Fruit fly (Drosophila melanogaster) whole organism, wandering third instar larva: ENCODE measurements around the gene CG15435.

Source experiments
- CG32264 ChIP-seq: fragments of 200-800 bp; sonication (Bioruptor generic); optimal IDR thresholded peaks from 2 replicates; lab custom pipeline; 2016; ENCODE audit warnings: missing biosample characterization, missing genetic modification characterization
- CG9705 ChIP-seq: fragments of 200-800 bp; sonication (Bioruptor generic); optimal IDR thresholded peaks from 2 replicates; lab custom pipeline; 2018; ENCODE audit warnings: missing biosample characterization, mild to moderate bottlenecking, missing genetic modification characterization
- Dfd ChIP-seq: fragments of >200 bp; optimal IDR thresholded peaks from 2 replicates; lab custom pipeline; 2017; ENCODE audit warnings: missing biosample characterization, missing genetic modification characterization
- Dif ChIP-seq: fragments of 200-275, 200-300 bp; sonication (Bioruptor generic); optimal IDR thresholded peaks from 2 replicates; lab custom pipeline; 2018; ENCODE audit warnings: missing biosample characterization, missing genetic modification characterization; ENCODE audit not compliant: partially characterized antibody
- HLH106 ChIP-seq: fragments of 200-800 bp; optimal IDR thresholded peaks from 3 replicates; lab custom pipeline; 2019; ENCODE audit warnings: missing biosample characterization, mild to moderate bottlenecking, missing genetic modification characterization, moderate library complexity
- Hr78 ChIP-seq: fragments of >200 bp; optimal IDR thresholded peaks from 2 replicates; lab custom pipeline; 2017; ENCODE audit warnings: missing biosample characterization, missing genetic modification characterization
- Hr83 ChIP-seq: fragments of 200-300 bp; sonication (Bioruptor generic); optimal IDR thresholded peaks from 2 replicates; lab custom pipeline; 2016; ENCODE audit warnings: missing biosample characterization, mild to moderate bottlenecking, missing genetic modification characterization, moderate library complexity; ENCODE audit not compliant: poor library complexity, severe bottlenecking
- Jra ChIP-seq: sonication (Bioruptor generic); optimal IDR thresholded peaks from 2 replicates; lab custom pipeline; 2016; ENCODE audit warnings: missing biosample characterization, missing genetic modification characterization
- Mio ChIP-seq: sonication (Bioruptor generic); optimal IDR thresholded peaks from 2 replicates; lab custom pipeline; 2016; ENCODE audit warnings: missing biosample characterization, missing genetic modification characterization
- Myc ChIP-seq: fragments of >200 bp; optimal IDR thresholded peaks from 2 replicates; lab custom pipeline; 2017
- OdsH ChIP-seq: fragments of 200-800 bp; sonication (Bioruptor generic); optimal IDR thresholded peaks from 2 replicates; lab custom pipeline; 2016; ENCODE audit warnings: missing biosample characterization, mild to moderate bottlenecking, missing genetic modification characterization
- Rel ChIP-seq, 2 experiments: fragments of 200-800 bp; sonication (Bioruptor generic) in 1 of 2; optimal IDR thresholded peaks; 2 replicates in 1 of 2; 3 replicates in 1 of 2; lab custom pipeline; 2016 to 2019; ENCODE audit warnings: mild to moderate bottlenecking in 2 of 2, missing biosample characterization in 2 of 2, missing genetic modification characterization in 2 of 2, moderate library complexity in 1 of 2
- br ChIP-seq: fragments of 200-800 bp; sonication (Bioruptor generic); optimal IDR thresholded peaks from 2 replicates; lab custom pipeline; 2016; ENCODE audit warnings: missing biosample characterization, missing genetic modification characterization
- brk ChIP-seq: fragments of 200-800 bp; sonication (Bioruptor generic); optimal IDR thresholded peaks from 2 replicates; lab custom pipeline; 2016; ENCODE audit warnings: missing biosample characterization, mild to moderate bottlenecking, missing genetic modification characterization
- dl ChIP-seq, 2 experiments: fragments of 175-275, 200-275 bp in 1 of 2; fragments of 200-275 bp in 1 of 2; sonication (Bioruptor generic); optimal IDR thresholded peaks; lab custom pipeline; 2018; ENCODE audit warnings: mild to moderate bottlenecking in 2 of 2, missing biosample characterization in 2 of 2, missing genetic modification characterization in 2 of 2, moderate library complexity in 2 of 2; ENCODE audit not compliant: partially characterized antibody in 2 of 2, insufficient read depth in 1 of 2
- dmrt93B ChIP-seq: fragments of 200-800 bp; sonication (Bioruptor generic); optimal IDR thresholded peaks from 2 replicates; lab custom pipeline; 2018; ENCODE audit warnings: missing biosample characterization, mild to moderate bottlenecking, missing genetic modification characterization
- dsf ChIP-seq: sonication (Bioruptor generic); optimal IDR thresholded peaks from 2 replicates; lab custom pipeline; 2016; ENCODE audit warnings: missing biosample characterization, missing genetic modification characterization, borderline replicate concordance
- ey ChIP-seq: fragments of 200-800 bp; sonication (Bioruptor generic); optimal IDR thresholded peaks from 2 replicates; lab custom pipeline; 2016; ENCODE audit warnings: missing biosample characterization, missing genetic modification characterization
- foxo ChIP-seq, 2 experiments: fragments of 200-800 bp; sonication (Bioruptor generic); optimal IDR thresholded peaks; 2 replicates in 1 of 2; 3 replicates in 1 of 2; lab custom pipeline; 2016 to 2017; ENCODE audit warnings: missing biosample characterization in 2 of 2, missing genetic modification characterization in 2 of 2
- fru ChIP-seq: fragments of 200-800 bp; sonication (Bioruptor generic); optimal IDR thresholded peaks from 3 replicates; lab custom pipeline; 2016; ENCODE audit warnings: missing biosample characterization, mild to moderate bottlenecking, missing genetic modification characterization
- h ChIP-seq: fragments of 200-800 bp; sonication (Bioruptor generic); optimal IDR thresholded peaks from 3 replicates; lab custom pipeline; 2016; ENCODE audit warnings: missing biosample characterization, mild to moderate bottlenecking, missing genetic modification characterization
- jim ChIP-seq: fragments of 175-275, 200-325 bp; sonication (Bioruptor generic); optimal IDR thresholded peaks from 2 replicates; lab custom pipeline; 2016; ENCODE audit warnings: missing biosample characterization, mild to moderate bottlenecking, missing genetic modification characterization
- lola ChIP-seq: fragments of >200 bp; optimal IDR thresholded peaks from 2 replicates; lab custom pipeline; 2017; ENCODE audit warnings: missing biosample characterization, missing genetic modification characterization
- pan ChIP-seq: fragments of >200 bp; optimal IDR thresholded peaks from 2 replicates; lab custom pipeline; 2017
- psq ChIP-seq: fragments of 200-800 bp; sonication (Bioruptor generic); optimal IDR thresholded peaks from 3 replicates; lab custom pipeline; 2017; ENCODE audit warnings: missing biosample characterization, mild to moderate bottlenecking, missing genetic modification characterization, moderate library complexity
- rgr ChIP-seq: fragments of 200-800 bp; sonication (Bioruptor generic); optimal IDR thresholded peaks from 3 replicates; lab custom pipeline; 2016; ENCODE audit warnings: missing biosample characterization, mild to moderate bottlenecking, missing genetic modification characterization
- woc ChIP-seq: sonication (Bioruptor generic); optimal IDR thresholded peaks from 2 replicates; lab custom pipeline; 2016; ENCODE audit warnings: missing biosample characterization, mild to moderate bottlenecking, missing genetic modification characterization

Gene CG15435

DNA sequence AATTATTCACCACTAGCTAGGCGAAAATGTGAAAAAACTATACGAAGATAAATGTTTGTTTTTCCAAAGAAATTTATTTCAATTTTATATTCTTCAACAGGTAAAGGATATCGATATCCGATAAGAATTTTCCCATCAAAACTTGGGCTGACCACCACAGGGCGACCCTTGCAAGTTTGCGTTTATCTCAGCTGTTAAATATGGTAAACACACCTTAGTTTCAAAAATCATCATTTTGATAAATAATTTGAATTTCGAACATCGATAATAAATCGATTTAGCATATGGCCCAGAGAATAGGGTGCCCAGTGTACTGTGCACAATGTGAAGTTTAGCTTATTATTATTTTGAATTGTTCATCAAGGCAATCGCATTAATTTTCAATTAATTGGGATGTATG is 3.8 kb downstream of the CG15435 start, which contains the start of the genes CG15443 and Paris:
Gene CG15443 (minus strand): TSS at position 125 of the 400 bp plus-strand sequence.
Gene Paris (plus strand): TSS at position 289 of the 400 bp plus-strand sequence.
- peak; percentile 14 for TF ChIP-seq CG9705 (GFP tag; lab: Kevin White, UChicago)
- no peak for TF ChIP-seq ey (GFP tag; lab: Kevin White, UChicago)
- no peak for TF ChIP-seq Rel (GFP tag; optimal IDR thresholded peaks at IDR 0.05; lab: Kevin White, UChicago)
- peak; percentile 32 for TF ChIP-seq Rel (tag; optimal IDR thresholded peaks at IDR 0.05; lab: Kevin White, UChicago)

DNA sequence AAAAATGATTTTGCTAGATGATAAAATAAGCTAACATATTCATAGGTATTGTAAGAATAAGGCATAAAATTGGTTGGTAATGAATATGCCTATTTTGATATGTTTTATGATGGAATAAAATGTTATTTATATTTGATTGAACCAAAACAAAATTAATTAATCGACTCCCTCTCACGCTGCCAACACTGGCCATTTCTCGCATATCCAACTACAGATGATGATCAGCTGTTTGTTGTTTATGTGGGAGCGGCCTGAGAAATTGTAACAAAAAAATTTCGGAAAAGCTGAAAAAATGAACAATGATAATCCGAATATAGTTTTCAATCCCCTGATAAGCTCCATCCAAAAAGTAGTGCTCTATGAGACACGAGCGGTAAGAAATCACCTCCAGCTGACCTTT is 5.4 kb downstream of the CG15435 start, which contains the start of gene FIG4:
Gene FIG4 (plus strand): TSS at position 229 of the 400 bp plus-strand sequence.
- TF ChIP-seq CG9705 (GFP tag; lab: Kevin White, UChicago) (no peak), woc (GFP tag; lab: Kevin White, UChicago) (peak; percentile 74), Myc (lab: Kevin White, UChicago) (peak; percentile 18)

DNA sequence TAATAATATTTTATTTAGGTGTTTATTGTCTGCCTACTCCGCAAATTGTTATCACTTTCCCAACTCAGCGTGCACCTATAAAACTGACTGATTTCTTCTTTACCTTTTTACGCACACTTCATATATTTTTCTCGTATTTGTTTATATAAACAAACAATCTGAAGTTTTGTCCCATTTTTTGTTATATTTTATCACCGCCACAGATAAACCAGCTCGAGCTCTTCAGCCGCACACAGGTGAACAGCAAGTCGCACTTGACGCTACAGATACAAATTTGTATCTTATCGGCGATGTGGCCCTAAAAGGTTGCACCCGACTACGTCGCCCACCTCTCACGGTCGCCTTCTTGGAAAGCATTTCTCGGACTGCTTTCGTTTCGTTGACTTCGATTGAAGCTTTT is 15.9 kb downstream of the CG15435 start:
- TF ChIP-seq Hr83 (GFP tag; lab: Kevin White, UChicago), result no peak
- TF ChIP-seq br, result no peak
- TF ChIP-seq pan (lab: Kevin White, UChicago), result no peak
- no peak for TF ChIP-seq Dfd (GFP tag; lab: Kevin White, UChicago)
- no peak for TF ChIP-seq psq (GFP tag; lab: Kevin White, UChicago)
- no peak for TF ChIP-seq ey (GFP tag; lab: Kevin White, UChicago)
- TF ChIP-seq Mio, result no peak
- TF ChIP-seq dsf (GFP tag; lab: Kevin White, UChicago), result no peak
- no peak for TF ChIP-seq Rel (GFP tag; optimal IDR thresholded peaks at IDR 0.05; lab: Kevin White, UChicago)
- no peak for TF ChIP-seq Rel (tag; optimal IDR thresholded peaks at IDR 0.05; lab: Kevin White, UChicago)
- no peak for TF ChIP-seq rgr (GFP tag; lab: Kevin White, UChicago)
- no peak for TF ChIP-seq dmrt93B (GFP tag; lab: Kevin White, UChicago)
- TF ChIP-seq foxo (GFP tag; optimal IDR thresholded peaks at IDR 0.05; lab: Kevin White, UChicago), result no peak
- no peak for TF ChIP-seq Dif (GFP tag; lab: Kevin White, UChicago)
- no peak for TF ChIP-seq woc (GFP tag; lab: Kevin White, UChicago)
- peak; percentile 23 for TF ChIP-seq fru
- TF ChIP-seq h (GFP tag; lab: Kevin White, UChicago), result peak; percentile 22
- TF ChIP-seq Jra (GFP tag; lab: Kevin White, UChicago), result no peak
- no peak for TF ChIP-seq lola (GFP tag; lab: Kevin White, UChicago)

DNA sequence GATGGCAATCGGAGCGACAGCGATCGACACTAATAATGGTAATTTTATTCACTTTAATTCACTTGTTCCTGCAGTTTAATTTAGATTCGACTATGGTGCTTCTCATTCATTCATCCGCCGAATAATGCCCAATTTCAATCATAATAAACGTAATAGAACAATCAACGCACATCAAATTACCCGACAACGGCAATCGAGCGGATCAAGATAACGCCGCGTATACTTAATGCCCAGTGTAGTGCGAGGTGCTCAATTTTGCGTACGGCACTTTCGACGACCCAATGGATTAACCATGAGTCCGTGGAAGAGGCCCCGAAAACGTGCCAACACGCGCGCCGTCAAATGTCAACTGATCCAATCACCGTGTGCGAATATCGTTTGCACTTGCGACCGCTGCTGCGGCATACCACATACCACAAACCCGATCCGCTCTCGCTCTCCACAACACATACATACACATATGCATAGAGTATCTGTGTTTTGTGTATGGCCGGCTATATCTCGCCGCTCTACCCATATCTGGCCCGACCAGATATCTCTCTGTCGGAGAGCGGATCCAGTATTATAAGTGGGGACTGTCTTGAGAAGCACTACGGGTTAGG is 17.2 kb downstream of the CG15435 start, which contains the start of gene ine:
Gene ine (minus strand): TSS at position 351 of the 602 bp plus-strand sequence.
- peak; percentile 28 for TF ChIP-seq Dif (GFP tag; lab: Kevin White, UChicago)
- TF ChIP-seq CG32264 (GFP tag; lab: Kevin White, UChicago), result no peak
- TF ChIP-seq h (GFP tag; lab: Kevin White, UChicago), result peak; percentile 52

DNA sequence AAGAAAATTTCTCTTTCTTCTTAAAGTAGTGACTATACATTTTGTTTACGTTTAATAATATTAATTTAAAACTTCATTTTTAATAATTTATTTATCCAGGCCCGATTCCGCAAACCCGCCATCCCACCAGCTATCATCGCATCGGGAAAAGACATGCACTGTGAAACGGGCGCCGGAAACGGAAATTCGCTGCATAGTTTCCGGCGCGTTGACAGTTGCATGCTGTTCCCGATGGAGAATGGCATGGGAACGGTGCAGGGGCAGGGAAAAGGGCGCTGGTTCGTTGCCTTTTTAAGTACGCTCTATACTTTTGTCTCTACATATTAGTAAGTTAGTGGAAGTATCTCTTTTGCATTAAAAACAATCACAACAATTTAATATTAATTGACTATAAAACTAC is 18.4 kb downstream of the CG15435 start:
- TF ChIP-seq foxo (GFP tag; optimal IDR thresholded peaks at IDR 0.05; lab: Kevin White, UChicago) (no peak), Dfd (GFP tag; lab: Kevin White, UChicago) (no peak), Hr78 (no peak), Jra (GFP tag; lab: Kevin White, UChicago) (no peak), Myc (lab: Kevin White, UChicago) (no peak), Rel (GFP tag; optimal IDR thresholded peaks at IDR 0.05; lab: Kevin White, UChicago) (no peak), Rel (tag; optimal IDR thresholded peaks at IDR 0.05; lab: Kevin White, UChicago) (no peak), jim (GFP tag; lab: Kevin White, UChicago) (no peak), dmrt93B (GFP tag; lab: Kevin White, UChicago) (no peak), pan (lab: Kevin White, UChicago) (no peak), dl (GFP tag; optimal IDR thresholded peaks at IDR 0.05; lab: Kevin White, UChicago; ENCODE audit: insufficient read depth in 1 of 2, partially characterized antibody in 2 of 2) (no peak), psq (GFP tag; lab: Kevin White, UChicago) (no peak), Hr83 (GFP tag; lab: Kevin White, UChicago) (no peak), CG9705 (GFP tag; lab: Kevin White, UChicago) (no peak), dsf (GFP tag; lab: Kevin White, UChicago) (no peak), OdsH (GFP tag; lab: Kevin White, UChicago) (no peak), HLH106 (tag; lab: Kevin White, UChicago) (no peak), brk (GFP tag; lab: Kevin White, UChicago) (no peak)
